Fruit fly (Drosophila melanogaster): Measurements from ENCODE around the gene Trx2.
A peak's percentile ranks its signal among the peaks of the same experiment; 100 is the strongest.

Trx2 gene

DNA sequence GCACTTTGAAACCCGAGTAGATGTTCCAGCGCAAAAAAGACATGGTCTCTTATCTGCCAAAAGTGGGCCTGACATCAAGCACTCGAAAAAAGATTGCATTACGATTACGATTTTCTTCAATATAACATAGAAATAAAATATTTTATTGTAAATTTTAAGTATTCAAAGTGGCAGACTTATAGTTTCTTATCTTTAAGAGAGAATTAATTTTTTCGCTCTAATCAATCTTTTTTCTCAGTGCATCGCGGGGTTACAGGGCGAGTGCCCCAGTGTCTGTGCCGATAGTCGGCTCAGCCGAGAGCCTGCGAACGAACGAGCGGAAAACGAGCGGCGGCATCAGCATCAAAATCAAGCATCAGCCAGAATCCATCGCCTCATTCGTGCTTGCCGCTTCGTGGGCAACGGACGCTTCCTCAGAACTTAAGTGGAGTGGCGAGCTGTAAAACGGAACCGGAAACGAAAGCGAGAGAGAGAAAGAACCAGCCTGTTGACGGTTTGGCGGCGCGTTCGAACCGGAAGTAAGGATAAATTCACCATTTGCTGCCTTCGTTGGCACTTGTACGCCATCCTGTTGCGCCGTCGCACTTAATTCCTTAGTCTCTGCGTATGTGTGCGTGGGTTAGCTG is 21.0 kb downstream of the Trx2 start, which contains the start of gene Apoltp (continued):
- TF ChIP-seq Aef1 (GFP tag; IDR thresholded peaks at IDR 0.05) = peak; percentile 61
- peak; percentile 41; the same call in 1 of the 2 replicates for TF ChIP-seq CG9215 (GFP tag; IDR thresholded peaks at IDR 0.05)
- TF ChIP-seq CG14014 (GFP tag; IDR thresholded peaks at IDR 0.05) = peak; percentile 72; the same call in 1 of the 2 replicates
- TF ChIP-seq CG5245 (GFP tag; optimal IDR thresholded peaks at IDR 0.05) = peak; percentile 25
- no peak for TF ChIP-seq CG7963 (GFP tag; IDR thresholded peaks at IDR 0.05; ENCODE audit: partially characterized antibody)
- peak; percentile 76 for TF ChIP-seq Hand (GFP tag; optimal IDR thresholded peaks at IDR 0.05)
- TF ChIP-seq nau (GFP tag; optimal IDR thresholded peaks at IDR 0.05) = peak; percentile 51
- no peak for TF ChIP-seq sna (GFP tag; IDR thresholded peaks at IDR 0.05; ENCODE audit: partially characterized antibody)
- TF ChIP-seq dmrt11E (tag; optimal IDR thresholded peaks at IDR 0.05) = peak; percentile 23
- TF ChIP-seq Sry-δ (GFP tag; optimal IDR thresholded peaks at IDR 0.05) = no peak
- peak; percentile 60 for TF ChIP-seq CG13424 (tag; optimal IDR thresholded peaks at IDR 0.05)
- peak; percentile 52; the same call in 1 of the 3 replicates for TF ChIP-seq CG34422 (GFP tag; IDR thresholded peaks at IDR 0.05)
- no peak for TF ChIP-seq psq (GFP tag; optimal IDR thresholded peaks at IDR 0.05)
- TF ChIP-seq ERR (GFP tag; optimal IDR thresholded peaks at IDR 0.05) = no peak
- peak; percentile 52 for TF ChIP-seq CG6254 (GFP tag; optimal IDR thresholded peaks at IDR 0.05)
- peak; percentile 38 for TF ChIP-seq odd (GFP tag; optimal IDR thresholded peaks at IDR 0.05)
- peak; percentile 59 for TF ChIP-seq CG1024 (GFP tag; IDR thresholded peaks at IDR 0.05)
- no peak for TF ChIP-seq CG17612 (GFP tag; IDR thresholded peaks at IDR 0.05)
- peak; percentile 70 for TF ChIP-seq fd96Cb (tag; optimal IDR thresholded peaks at IDR 0.05)
- TF ChIP-seq mam (GFP tag; optimal IDR thresholded peaks at IDR 0.05) = peak; percentile 31
- TF ChIP-seq CG12219 (GFP tag; optimal IDR thresholded peaks at IDR 0.05) = peak; percentile 34
- peak; percentile 26 for TF ChIP-seq CG9817 (tag; optimal IDR thresholded peaks at IDR 0.05)
- peak; percentile 17; the same call in 1 of the 3 replicates for TF ChIP-seq Mrtf (GFP tag; IDR thresholded peaks at IDR 0.05)
- no peak for TF ChIP-seq pho (GFP tag; optimal IDR thresholded peaks at IDR 0.05)
- peak; percentile 54 for TF ChIP-seq CG18619 (GFP tag; optimal IDR thresholded peaks at IDR 0.05)
- peak; percentile 4 for TF ChIP-seq CG8359 (GFP tag; optimal IDR thresholded peaks at IDR 0.05; ENCODE audit: borderline replicate concordance)
- TF ChIP-seq NFAT (GFP tag; IDR thresholded peaks at IDR 0.05) = peak; percentile 52
- peak; percentile 48; the same call in 1 of the 2 replicates for TF ChIP-seq Gsc (GFP tag; IDR thresholded peaks at IDR 0.05)
- peak; percentile 68 for TF ChIP-seq grn (GFP tag; optimal IDR thresholded peaks at IDR 0.05)
- TF ChIP-seq CG4424 (GFP tag; optimal IDR thresholded peaks at IDR 0.05) = peak; percentile 57
- TF ChIP-seq Abd-B (GFP tag; optimal IDR thresholded peaks at IDR 0.05) = peak; percentile 62
- peak; percentile 75 for TF ChIP-seq gem (tag; optimal IDR thresholded peaks at IDR 0.05)
- TF ChIP-seq Sox100B (GFP tag; optimal IDR thresholded peaks at IDR 0.05) = peak; percentile 52
- TF ChIP-seq CG8478 (optimal IDR thresholded peaks at IDR 0.05) = no peak
- peak; percentile 65 for TF ChIP-seq ind (GFP tag; optimal IDR thresholded peaks at IDR 0.05)
- TF ChIP-seq onecut (GFP tag; IDR thresholded peaks at IDR 0.05) = peak; percentile 45
- peak; percentile 54 for TF ChIP-seq CG17385 (GFP tag; optimal IDR thresholded peaks at IDR 0.05)
- peak; percentile 57 for TF ChIP-seq CG4820 (GFP tag; optimal IDR thresholded peaks at IDR 0.05)
- TF ChIP-seq Fer3 (tag; optimal IDR thresholded peaks at IDR 0.05) = peak; percentile 79
- TF ChIP-seq CG4404 (GFP tag; IDR thresholded peaks at IDR 0.05) = peak; percentile 42; the same call in 1 of the 2 replicates
- TF ChIP-seq PHDP (tag; optimal IDR thresholded peaks at IDR 0.05) = peak; percentile 63
- no peak for TF ChIP-seq hkb (optimal IDR thresholded peaks at IDR 0.05)
- peak; percentile 81 for TF ChIP-seq hkb (GFP tag; IDR thresholded peaks at IDR 0.05)
- TF ChIP-seq pan (optimal IDR thresholded peaks at IDR 0.05) = no peak
- TF ChIP-seq pan (GFP tag; optimal IDR thresholded peaks at IDR 0.05 in 1 of 2, IDR thresholded peaks at IDR 0.05 in 1 of 2) = peak in 1 of 2 experiments; percentile 71
- peak; percentile 46 for TF ChIP-seq lilli (GFP tag; optimal IDR thresholded peaks at IDR 0.05)
- peak; percentile 56; the same call in 1 of the 2 replicates for TF ChIP-seq stc (GFP tag; IDR thresholded peaks at IDR 0.05)
- TF ChIP-seq CG2889 (GFP tag; IDR thresholded peaks at IDR 0.05) = peak; percentile 45; the same call in 1 of the 3 replicates
- TF ChIP-seq jigr1 (GFP tag; IDR thresholded peaks at IDR 0.05) = no peak
- peak; percentile 83 for TF ChIP-seq caup (GFP tag; optimal IDR thresholded peaks at IDR 0.05; ENCODE audit: severe bottlenecking)
